Fruit fly (Drosophila melanogaster) whole organism, wandering third instar larva: ENCODE data around the gene CG18731.

Experiments
- Dfd ChIP-seq: fragments of >200 bp; optimal IDR thresholded peaks from 2 replicates; lab custom pipeline; 2017; ENCODE audit warnings: missing biosample characterization, missing genetic modification characterization
- Rel ChIP-seq, 2 experiments: fragments of 200-800 bp; sonication (Bioruptor generic) in 1 of 2; optimal IDR thresholded peaks; 2 replicates in 1 of 2; 3 replicates in 1 of 2; lab custom pipeline; 2016 to 2019; ENCODE audit warnings: mild to moderate bottlenecking in 2 of 2, missing biosample characterization in 2 of 2, missing genetic modification characterization in 2 of 2, moderate library complexity in 1 of 2
- jim ChIP-seq: fragments of 175-275, 200-325 bp; sonication (Bioruptor generic); optimal IDR thresholded peaks from 2 replicates; lab custom pipeline; 2016; ENCODE audit warnings: missing biosample characterization, mild to moderate bottlenecking, missing genetic modification characterization
- psq ChIP-seq: fragments of 200-800 bp; sonication (Bioruptor generic); optimal IDR thresholded peaks from 3 replicates; lab custom pipeline; 2017; ENCODE audit warnings: missing biosample characterization, mild to moderate bottlenecking, missing genetic modification characterization, moderate library complexity

DNA sequence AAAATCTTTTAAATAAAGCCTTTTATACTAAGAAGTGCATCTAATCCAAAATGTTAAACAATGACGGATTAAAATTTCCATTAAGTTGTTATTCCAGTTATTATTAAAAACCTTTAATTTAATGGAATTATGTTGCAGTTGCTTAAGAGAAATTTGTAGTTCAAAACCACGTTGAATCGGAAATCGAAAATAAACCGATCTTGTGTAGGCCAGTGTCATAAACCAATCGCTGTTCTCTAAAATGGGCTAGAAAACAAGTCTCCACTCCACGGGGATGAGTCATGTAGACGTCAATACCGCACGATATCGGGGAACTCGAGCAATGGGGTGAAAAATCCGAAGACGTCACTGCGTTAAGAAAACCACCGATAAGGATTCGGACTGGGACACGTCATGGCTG is 36.7 kb downstream of the CG18731 start:
- TF ChIP-seq jim (no peak), psq (GFP tag; lab: Kevin White, UChicago) (no peak), Rel (GFP tag; optimal IDR thresholded peaks at IDR 0.05; lab: Kevin White, UChicago) (no peak), Rel (tag; optimal IDR thresholded peaks at IDR 0.05; lab: Kevin White, UChicago) (peak; percentile 49), Dfd (GFP tag; lab: Kevin White, UChicago) (no peak)
